Worm (Caenorhabditis elegans) whole organism, late embryonic: ENCODE results near the gene srbc-37.

Source experiments
- ceh-6 ChIP-seq: fragments of 200-800 bp; sonication (Bioruptor generic); optimal IDR thresholded peaks from 2 replicates; lab custom pipeline; 2018; ENCODE audit warnings: mild to moderate bottlenecking, missing genetic modification characterization, missing compliant biosample characterization
- ceh-9 ChIP-seq: sonication (generic microtip); optimal IDR thresholded peaks from 2 replicates; lab custom pipeline; 2016; ENCODE audit warnings: mild to moderate bottlenecking, missing genetic modification characterization, inconsistent platforms, missing compliant biosample characterization
- lim-6 ChIP-seq: sonication (generic microtip); optimal IDR thresholded peaks from 2 replicates; lab custom pipeline; 2016; ENCODE audit warnings: missing genetic modification characterization, missing compliant biosample characterization
- lin-11 ChIP-seq: fragments of 200-800 bp; sonication (Bioruptor generic); optimal IDR thresholded peaks from 2 replicates; lab custom pipeline; 2018; ENCODE audit warnings: mild to moderate bottlenecking, missing genetic modification characterization, missing compliant biosample characterization
- pha-4 ChIP-seq: fragments of 150-350 bp; optimal IDR thresholded peaks from 2 replicates; lab custom pipeline; 2018; ENCODE audit warnings: missing biosample characterization, missing genetic modification reagents, missing genetic modification characterization

- no peak for TF ChIP-seq lim-6 (tag; lab: Kevin White, UChicago)
- no peak for TF ChIP-seq pha-4 (tag; lab: Kevin White, UChicago)
- TF ChIP-seq ceh-9 (tag; lab: Kevin White, UChicago): no peak
- TF ChIP-seq lin-11 (tag; lab: Kevin White, UChicago): no peak
- no peak for TF ChIP-seq ceh-6 (GFP tag; lab: Kevin White, UChicago)
These were observed 48.0 kb upstream of the srbc-37 start, which contains the start of gene srj-6 for ce11 chrV:654402-654801.
